Worm (Caenorhabditis elegans) whole organism, L4/young adult: Measurements from ENCODE around the gene F53C3.1.

Experiments
- W03F9.2 ChIP-seq: fragments of 150-350 bp; optimal IDR thresholded peaks from 2 replicates; lab custom pipeline; 2014; ENCODE audit warnings: missing biosample characterization, missing genetic modification characterization
- dao-5 ChIP-seq: sonication (generic microtip); optimal IDR thresholded peaks from 2 replicates; lab custom pipeline; 2016; ENCODE audit warnings: missing genotype, missing genetic modification characterization, moderate library complexity, missing compliant biosample characterization
- him-1 ChIP-seq: sonication (generic microtip); optimal IDR thresholded peaks from 2 replicates; lab custom pipeline; 2016; ENCODE audit warnings: missing genotype, missing genetic modification reagents, missing genetic modification characterization, missing compliant biosample characterization

DNA sequence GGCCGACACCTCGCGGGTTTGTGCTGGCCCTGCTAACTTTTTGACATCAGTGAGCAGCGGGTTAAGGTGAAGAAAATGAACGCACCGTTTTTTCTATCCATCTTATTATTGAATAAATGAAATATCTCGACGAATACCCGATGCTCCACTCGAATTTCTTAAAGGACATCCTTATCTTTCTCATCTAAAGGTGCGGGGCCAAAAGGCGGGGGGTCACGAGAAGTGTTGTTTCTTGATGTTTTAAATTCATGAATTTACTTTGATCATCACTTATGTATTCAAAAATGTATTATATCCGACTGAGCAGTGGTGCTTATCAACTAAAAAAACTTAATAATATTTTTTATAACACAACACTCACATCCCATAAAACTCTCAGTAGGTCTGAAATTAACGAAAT lies 47.2 kb upstream of the F53C3.1 start, which contains the start of gene nhr-261:
- TF ChIP-seq him-1 (tag; lab: Kevin White, UChicago) (no peak), dao-5 (tag; lab: Kevin White, UChicago) (no peak), W03F9.2 (tag; lab: Kevin White, UChicago) (no peak)
